Worm (Caenorhabditis elegans) whole organism, L2 larva: ENCODE data around the gene srz-44.
"Not testable (repeated sequence)": the region's sequence is repeated elsewhere in the genome, so short reads cannot be mapped to it uniquely, and the experiment has no call there.

Experiments
- F13H6.1 ChIP-seq: sonication (generic microtip); optimal IDR thresholded peaks from 2 replicates; lab custom pipeline; 2016; ENCODE audit warnings: missing genetic modification characterization, missing compliant biosample characterization
- Y55F3AM.14 ChIP-seq: fragments of 200-800 bp; sonication (Bioruptor generic); optimal IDR thresholded peaks from 2 replicates; lab custom pipeline; 2018; ENCODE audit warnings: mild to moderate bottlenecking, missing genetic modification characterization, missing compliant biosample characterization
- ZK546.5 ChIP-seq: sonication (generic microtip); optimal IDR thresholded peaks from 2 replicates; lab custom pipeline; 2017; ENCODE audit warnings: missing biosample characterization, missing genetic modification characterization
- aly-2 ChIP-seq: fragments of 150-350 bp; optimal IDR thresholded peaks from 2 replicates; lab custom pipeline; 2014; ENCODE audit warnings: missing biosample characterization, missing genetic modification characterization
- ama-1 ChIP-seq: fragments of 150-350 bp; optimal IDR thresholded peaks from 2 replicates; lab custom pipeline; 2018; ENCODE audit warnings: inconsistent platforms
- ceh-82 ChIP-seq: fragments of 150-350 bp; optimal IDR thresholded peaks from 2 replicates; lab custom pipeline; 2014; ENCODE audit warnings: missing biosample characterization, missing genetic modification characterization
- crh-2 ChIP-seq: sonication (generic microtip); optimal IDR thresholded peaks from 2 replicates; lab custom pipeline; 2017; ENCODE audit warnings: missing biosample characterization, missing genetic modification characterization
- dmd-4 ChIP-seq: sonication (generic microtip); optimal IDR thresholded peaks from 2 replicates; lab custom pipeline; 2017; ENCODE audit warnings: missing biosample characterization, missing genetic modification characterization
- egl-27 ChIP-seq: sonication (generic microtip); optimal IDR thresholded peaks from 3 replicates; lab custom pipeline; 2017; ENCODE audit warnings: missing biosample characterization, missing genetic modification reagents, missing genetic modification characterization
- elt-3 ChIP-seq: sonication (generic microtip); optimal IDR thresholded peaks from 2 replicates; lab custom pipeline; 2017; ENCODE audit warnings: missing biosample characterization, missing genetic modification characterization
- fos-1 ChIP-seq: fragments of 150-350 bp; optimal IDR thresholded peaks from 2 replicates; lab custom pipeline; 2014; ENCODE audit warnings: missing biosample characterization, missing genetic modification characterization
- gmeb-1 ChIP-seq: fragments of 150-350 bp; optimal IDR thresholded peaks from 2 replicates; lab custom pipeline; 2014; ENCODE audit warnings: missing biosample characterization, missing genetic modification characterization
- lin-11 ChIP-seq: fragments of 150-350 bp; sonication (generic microtip); optimal IDR thresholded peaks from 2 replicates; lab custom pipeline; 2014; ENCODE audit warnings: missing biosample characterization, missing genetic modification characterization, inconsistent platforms, mixed read lengths
- lin-13 ChIP-seq: fragments of 150-350 bp; optimal IDR thresholded peaks from 2 replicates; lab custom pipeline; 2014; ENCODE audit warnings: missing biosample characterization, missing genetic modification reagents, missing genetic modification characterization
- lin-39 ChIP-seq: fragments of 150-350 bp; optimal IDR thresholded peaks from 2 replicates; lab custom pipeline; 2014; ENCODE audit warnings: missing biosample characterization, missing genetic modification reagents, missing genetic modification characterization
- lsy-2 ChIP-seq, 2 experiments: fragments of 150-350 bp in 1 of 2; sonication (generic microtip) in 1 of 2; optimal IDR thresholded peaks; 2 replicates each; lab custom pipeline; 2014 to 2017; ENCODE audit warnings: missing biosample characterization in 2 of 2, missing genetic modification characterization in 2 of 2
- mab-5 ChIP-seq: fragments of 150-350 bp; optimal IDR thresholded peaks from 2 replicates; lab custom pipeline; 2014; ENCODE audit warnings: missing biosample characterization, missing genetic modification characterization
- nhr-10 ChIP-seq: sonication (generic microtip); optimal IDR thresholded peaks from 2 replicates; lab custom pipeline; 2017; ENCODE audit warnings: missing biosample characterization, missing genetic modification characterization
- nhr-11 ChIP-seq: fragments of 150-350 bp; optimal IDR thresholded peaks from 2 replicates; lab custom pipeline; 2014; ENCODE audit warnings: missing biosample characterization, missing genetic modification characterization
- nhr-12 ChIP-seq: fragments of 150-350 bp; optimal IDR thresholded peaks from 2 replicates; lab custom pipeline; 2014; ENCODE audit warnings: missing biosample characterization, missing genetic modification characterization
- nhr-129 ChIP-seq: fragments of 150-350 bp; optimal IDR thresholded peaks from 2 replicates; lab custom pipeline; 2014; ENCODE audit warnings: missing biosample characterization, missing genetic modification characterization
- nhr-237 ChIP-seq: fragments of 150-350 bp; optimal IDR thresholded peaks from 2 replicates; lab custom pipeline; 2014; ENCODE audit warnings: missing biosample characterization, missing genetic modification characterization
- nhr-25 ChIP-seq: fragments of 150-350 bp; sonication (generic microtip); optimal IDR thresholded peaks from 3 replicates; lab custom pipeline; 2014; ENCODE audit warnings: missing biosample characterization, missing genetic modification characterization
- sem-4 ChIP-seq: fragments of 150-350 bp; optimal IDR thresholded peaks from 2 replicates; lab custom pipeline; 2014; ENCODE audit warnings: missing biosample characterization, missing genetic modification reagents, missing genetic modification characterization
- skn-1 ChIP-seq: sonication (generic microtip); optimal IDR thresholded peaks from 2 replicates; lab custom pipeline; 2017; ENCODE audit warnings: missing biosample characterization, missing genetic modification characterization
- sma-3 ChIP-seq: sonication (generic microtip); optimal IDR thresholded peaks from 2 replicates; lab custom pipeline; 2016; ENCODE audit warnings: missing genetic modification reagents, missing genetic modification characterization, missing compliant biosample characterization
- sma-9 ChIP-seq, 2 experiments: fragments of 150-350 bp in 1 of 2; sonication (generic microtip) in 1 of 2; optimal IDR thresholded peaks; 2 replicates each; lab custom pipeline; 2014 to 2016; ENCODE audit warnings: missing genetic modification characterization in 2 of 2, mild to moderate bottlenecking in 1 of 2, missing biosample characterization in 1 of 2, missing compliant biosample characterization in 1 of 2, missing genetic modification reagents in 1 of 2, moderate library complexity in 1 of 2
- snpc-4 ChIP-seq: fragments of 150-350 bp; optimal IDR thresholded peaks from 2 replicates; lab custom pipeline; 2014; ENCODE audit warnings: missing biosample characterization, missing genetic modification characterization
- unc-39 ChIP-seq: fragments of 150-350 bp; optimal IDR thresholded peaks from 2 replicates; lab custom pipeline; 2014; ENCODE audit warnings: missing biosample characterization, missing genetic modification characterization
- unc-62 ChIP-seq: fragments of 150-350 bp; optimal IDR thresholded peaks from 2 replicates; lab custom pipeline; 2014; ENCODE audit warnings: missing biosample characterization, missing genetic modification reagents, missing genetic modification characterization
- ztf-11 ChIP-seq: sonication (generic microtip); optimal IDR thresholded peaks from 2 replicates; lab custom pipeline; 2017; ENCODE audit warnings: missing biosample characterization, missing genetic modification characterization

Gene srz-44

ce11 chrV:15650167-15650566, 11.4 kb upstream of the srz-44 start, which contains the start of gene sru-42:
TSS of gene sru-42 (plus strand) at chrV:15650467.
- TF ChIP-seq sma-9 (GFP tag; optimal IDR thresholded peaks at IDR 0.05; lab: Kevin White, UChicago) (no peak), sma-9 (tag; optimal IDR thresholded peaks at IDR 0.05; lab: Kevin White, UChicago) (no peak), lsy-2 (tag; optimal IDR thresholded peaks at IDR 0.05; lab: Kevin White, UChicago) (no peak), Y55F3AM.14 (GFP tag; lab: Kevin White, UChicago) (no peak), sem-4 (tag; lab: Kevin White, UChicago) (no peak), unc-39 (no peak), nhr-25 (tag; lab: Kevin White, UChicago) (no peak), snpc-4 (tag; lab: Kevin White, UChicago) (no peak), F13H6.1 (no peak), nhr-129 (no peak), elt-3 (no peak), nhr-12 (tag; lab: Kevin White, UChicago) (no peak), fos-1 (tag; lab: Kevin White, UChicago) (no peak), aly-2 (tag; lab: Kevin White, UChicago) (no peak), nhr-11 (tag; lab: Kevin White, UChicago) (no peak), unc-62 (no peak), mab-5 (tag; lab: Kevin White, UChicago) (no peak)

DNA sequence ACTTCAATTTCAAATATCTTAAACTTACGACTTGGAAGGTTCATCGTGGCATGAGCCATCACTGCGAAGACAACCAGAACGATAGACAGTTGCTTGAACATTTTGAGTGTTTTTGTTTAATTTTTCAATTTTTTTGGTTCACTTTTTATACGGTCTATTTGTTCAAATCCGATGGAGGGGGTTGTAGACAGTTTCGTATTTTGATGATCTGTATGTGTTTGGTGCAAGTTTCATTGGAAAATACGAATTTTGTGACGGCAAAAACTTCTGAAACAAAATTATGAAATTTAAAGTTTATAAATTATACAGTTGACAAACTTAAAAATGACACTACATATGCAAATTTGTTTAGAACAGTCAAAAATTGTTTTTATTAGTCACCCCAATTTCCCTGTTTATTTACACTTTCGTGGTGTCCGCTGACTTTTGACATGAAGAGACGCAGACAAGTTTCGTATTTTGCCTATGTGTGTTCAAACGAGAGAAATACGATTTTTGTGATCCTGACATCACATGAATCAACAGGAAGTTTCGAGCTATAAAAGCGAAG, 8.9 kb upstream of the srz-44 start, which contains the start of the genes C55A1.7 and C55A1.6:
Gene C55A1.7 (minus strand): TSS at position 101 of the 550 bp plus-strand sequence.
Gene C55A1.6 (plus strand): TSS at position 500 of the 550 bp plus-strand sequence.
- TF ChIP-seq nhr-10 (tag; lab: Kevin White, UChicago); unc-62; nhr-237: not testable (repeated sequence)

- TF ChIP-seq snpc-4 (tag; lab: Kevin White, UChicago) (no peak), ceh-82 (tag; lab: Kevin White, UChicago) (no peak), lin-39 (tag; lab: Kevin White, UChicago) (no peak), fos-1 (tag; lab: Kevin White, UChicago) (no peak), ama-1 (lab: Kevin White, UChicago) (no peak), nhr-10 (tag; lab: Kevin White, UChicago) (no peak)
Measured at ce11 chrV:15644575-15644974, 5.8 kb upstream of the srz-44 start, which contains the start of gene str-23. TSS of gene str-23 (plus strand) at chrV:15644875.

ce11 chrV:15643192-15643591, 4.4 kb upstream of the srz-44 start, which contains the start of gene C55A1.4:
TSS of gene C55A1.4 (minus strand) at chrV:15643292.
- not testable (repeated sequence) for TF ChIP-seq crh-2, lin-11, ZK546.5 (tag; lab: Kevin White, UChicago)

ce11 chrV:15629543-15629942, 9.2 kb downstream of the srz-44 start, which contains the start of gene str-248:
TSS of gene str-248 (minus strand) at chrV:15629643.
- TF ChIP-seq lsy-2 (tag; optimal IDR thresholded peaks at IDR 0.05; lab: Kevin White, UChicago) (no peak), nhr-129 (no peak), ama-1 (lab: Kevin White, UChicago) (no peak), ztf-11 (tag; lab: Kevin White, UChicago) (no peak), ceh-82 (tag; lab: Kevin White, UChicago) (no peak), lin-13 (GFP tag; lab: Kevin White, UChicago) (no peak), ZK546.5 (tag; lab: Kevin White, UChicago) (no peak), nhr-12 (tag; lab: Kevin White, UChicago) (no peak), unc-62 (no peak), gmeb-1 (tag; lab: Kevin White, UChicago) (no peak), nhr-25 (tag; lab: Kevin White, UChicago) (no peak), egl-27 (tag; lab: Kevin White, UChicago) (no peak), crh-2 (tag; lab: Kevin White, UChicago) (no peak), snpc-4 (tag; lab: Kevin White, UChicago) (no peak), nhr-11 (tag; lab: Kevin White, UChicago) (no peak), skn-1 (tag; lab: Kevin White, UChicago) (no peak), elt-3 (no peak), sma-3 (GFP tag; lab: Kevin White, UChicago) (no peak), aly-2 (tag; lab: Kevin White, UChicago) (no peak), dmd-4 (tag; lab: Kevin White, UChicago) (no peak)
